Worm (Caenorhabditis elegans) whole organism, L4 larva: ENCODE results near the gene cwf-19L2.

Experiments used
- F26F4.8 ChIP-seq: fragments of 200-800 bp; sonication (Bioruptor generic); conservative IDR thresholded peaks from 2 replicates; pipeline ENCODE4 v1.3.6; 2022; ENCODE audit warnings: missing genetic modification characterization, missing compliant biosample characterization
- F37D6.2 ChIP-seq: sonication (generic microtip); optimal IDR thresholded peaks from 2 replicates; lab custom pipeline; 2016; ENCODE audit warnings: mild to moderate bottlenecking, missing genetic modification characterization, missing compliant biosample characterization
- F44E2.7 ChIP-seq: fragments of 200-800 bp; sonication (Bioruptor generic); IDR thresholded peaks from 2 replicates; pipeline ENCODE4 v2.1.2; 2022; ENCODE audit warnings: missing genetic modification characterization, missing compliant biosample characterization
- F49E8.2 ChIP-seq: sonication (generic microtip); optimal IDR thresholded peaks from 2 replicates; lab custom pipeline; 2016; ENCODE audit warnings: missing compliant biosample characterization, mild to moderate bottlenecking, missing genetic modification characterization, borderline replicate concordance
- R02D3.7 ChIP-seq: fragments of 150-350 bp; sonication (generic microtip); optimal IDR thresholded peaks from 3 replicates; lab custom pipeline; 2014; ENCODE audit warnings: missing biosample characterization, missing genetic modification characterization
- Y105C5A.15 ChIP-seq: fragments of 200-800 bp; sonication (Bioruptor generic); IDR thresholded peaks from 2 replicates; pipeline ENCODE4 v1.3.6; 2022; ENCODE audit warnings: missing genetic modification characterization, missing compliant biosample characterization
- Y48G9A.11 ChIP-seq: fragments of 200-800 bp; sonication (Bioruptor generic); IDR thresholded peaks from 2 replicates; pipeline ENCODE4 v1.3.6; 2022; ENCODE audit warnings: missing genetic modification reagents, missing genetic modification characterization, missing compliant biosample characterization
- Y75B8A.6 ChIP-seq: fragments of 200-800 bp; sonication (Bioruptor generic); IDR thresholded peaks from 2 replicates; pipeline ENCODE4 v1.3.6; 2022; ENCODE audit warnings: missing genetic modification reagents, missing genetic modification characterization, missing compliant biosample characterization
- ZK546.5 ChIP-seq, 2 experiments: sonication (generic microtip); optimal IDR thresholded peaks; 2 replicates each; lab custom pipeline; 2017; ENCODE audit warnings: missing biosample characterization in 2 of 2, missing genetic modification characterization in 2 of 2
- ama-1 ChIP-seq: fragments of 150-350 bp; optimal IDR thresholded peaks from 2 replicates; lab custom pipeline; 2014; ENCODE audit warnings: inconsistent platforms, mixed read lengths
- arid-1 ChIP-seq: fragments of 200-800 bp; sonication (Bioruptor generic); conservative IDR thresholded peaks from 2 replicates; pipeline ENCODE4 v1.3.6; 2022; ENCODE audit warnings: missing genetic modification reagents, missing genetic modification characterization, missing compliant biosample characterization
- ceh-20 ChIP-seq: fragments of 200-800 bp; sonication (Bioruptor generic); IDR thresholded peaks from 2 replicates; pipeline ENCODE4 v1.3.6; 2022; ENCODE audit warnings: missing genetic modification reagents, missing genetic modification characterization, missing compliant biosample characterization
- ceh-62 ChIP-seq: sonication (generic microtip); optimal IDR thresholded peaks from 2 replicates; lab custom pipeline; 2017; ENCODE audit warnings: missing biosample characterization, missing genetic modification characterization
- ceh-82 ChIP-seq: sonication (generic microtip); optimal IDR thresholded peaks from 2 replicates; lab custom pipeline; 2017; ENCODE audit warnings: missing biosample characterization, missing genetic modification characterization
- ces-1 ChIP-seq: fragments of 150-350 bp; sonication (generic microtip); optimal IDR thresholded peaks from 4 replicates; lab custom pipeline; 2014; ENCODE audit warnings: missing biosample characterization, missing genetic modification reagents, missing genetic modification characterization
- daf-12 ChIP-seq: fragments of 150-350 bp; optimal IDR thresholded peaks from 2 replicates; lab custom pipeline; 2014; ENCODE audit warnings: missing biosample characterization, missing genetic modification reagents, missing genetic modification characterization
- daf-16 ChIP-seq, 3 experiments: sonication (generic microtip); optimal IDR thresholded peaks; 2 replicates each; lab custom pipeline; 2016 to 2017; ENCODE audit warnings: missing genetic modification characterization in 3 of 3, missing genetic modification reagents in 3 of 3, mild to moderate bottlenecking in 2 of 3, missing compliant biosample characterization in 2 of 3, missing biosample characterization in 1 of 3, moderate library complexity in 1 of 3
- daf-19 ChIP-seq: fragments of 200-800 bp; sonication (Bioruptor generic); conservative IDR thresholded peaks from 2 replicates; pipeline ENCODE4 v1.3.6; 2022; ENCODE audit warnings: missing genetic modification characterization, missing compliant biosample characterization
- dmd-8 ChIP-seq: fragments of 200-800 bp; sonication (Bioruptor generic); IDR thresholded peaks from 2 replicates; pipeline ENCODE4 v1.3.6; 2022; ENCODE audit warnings: missing genetic modification characterization, missing compliant biosample characterization
- dpl-1 ChIP-seq: fragments of 150-350 bp; optimal IDR thresholded peaks from 2 replicates; lab custom pipeline; 2014; ENCODE audit warnings: missing biosample characterization, missing genetic modification reagents, missing genetic modification characterization
- duxl-1 ChIP-seq: sonication (generic microtip); optimal IDR thresholded peaks from 2 replicates; lab custom pipeline; 2016; ENCODE audit warnings: mild to moderate bottlenecking, missing genetic modification characterization, moderate library complexity, missing compliant biosample characterization; ENCODE audit not compliant: poor library complexity
- dve-1 ChIP-seq: sonication (generic microtip); optimal IDR thresholded peaks from 2 replicates; lab custom pipeline; 2017; ENCODE audit warnings: antibody characterized with exemption, mild to moderate bottlenecking, missing genetic modification characterization, missing compliant biosample characterization; ENCODE audit not compliant: insufficient read depth
- lim-7 ChIP-seq: fragments of 200-800 bp; sonication (Bioruptor generic); IDR thresholded peaks from 2 replicates; pipeline ENCODE4 v1.3.6; 2022; ENCODE audit warnings: missing genetic modification characterization, missing compliant biosample characterization
- lin-1 ChIP-seq: fragments of 200-800 bp; sonication (Bioruptor generic); IDR thresholded peaks from 2 replicates; pipeline ENCODE4 v1.3.6; 2022; ENCODE audit warnings: missing genetic modification reagents, missing genetic modification characterization, missing compliant biosample characterization
- lin-13 ChIP-seq: fragments of 150-350 bp; optimal IDR thresholded peaks from 2 replicates; lab custom pipeline; 2014; ENCODE audit warnings: missing biosample characterization, missing genetic modification reagents, missing genetic modification characterization
- lin-29 ChIP-seq: fragments of 200-800 bp; sonication (Bioruptor generic); IDR thresholded peaks from 2 replicates; pipeline ENCODE4 v1.3.6; 2022; ENCODE audit warnings: missing genetic modification reagents, missing genetic modification characterization, missing compliant biosample characterization
- lin-39 ChIP-seq: fragments of 150-350 bp; optimal IDR thresholded peaks from 2 replicates; lab custom pipeline; 2014; ENCODE audit warnings: missing biosample characterization, missing genetic modification reagents, missing genetic modification characterization
- lir-3 ChIP-seq: sonication (generic microtip); optimal IDR thresholded peaks from 2 replicates; lab custom pipeline; 2016; ENCODE audit warnings: mild to moderate bottlenecking, missing genetic modification characterization, missing compliant biosample characterization
- mdl-1 ChIP-seq, 2 experiments: fragments of 150-350 bp in 1 of 2; sonication (generic microtip) in 1 of 2; optimal IDR thresholded peaks; 2 replicates each; lab custom pipeline; 2014 to 2017; ENCODE audit warnings: missing biosample characterization in 2 of 2, missing genetic modification characterization in 2 of 2
- mep-1 ChIP-seq: fragments of 150-350 bp; sonication (generic microtip); optimal IDR thresholded peaks from 3 replicates; lab custom pipeline; 2014; ENCODE audit warnings: missing biosample characterization, missing genetic modification characterization
- mes-2 ChIP-seq: sonication (generic microtip); optimal IDR thresholded peaks from 2 replicates; lab custom pipeline; 2016; ENCODE audit warnings: missing genotype, mild to moderate bottlenecking, missing genetic modification characterization, missing compliant biosample characterization; ENCODE audit not compliant: poor library complexity, severe bottlenecking
- nhr-102 ChIP-seq: sonication (generic microtip); optimal IDR thresholded peaks from 2 replicates; lab custom pipeline; 2016; ENCODE audit warnings: mild to moderate bottlenecking, missing genetic modification characterization, moderate library complexity, missing compliant biosample characterization
- nhr-11 ChIP-seq: fragments of 150-350 bp; optimal IDR thresholded peaks from 2 replicates; lab custom pipeline; 2014; ENCODE audit warnings: missing biosample characterization, missing genetic modification characterization
- nhr-28 ChIP-seq: fragments of 150-350 bp; optimal IDR thresholded peaks from 2 replicates; lab custom pipeline; 2014; ENCODE audit warnings: missing biosample characterization, missing genetic modification characterization
- nhr-42 ChIP-seq: fragments of 200-800 bp; sonication (Bioruptor generic); IDR thresholded peaks from 2 replicates; pipeline ENCODE4 v1.3.6; 2022; ENCODE audit warnings: missing genetic modification characterization, missing compliant biosample characterization
- nhr-6 ChIP-seq: fragments of 150-350 bp; optimal IDR thresholded peaks from 2 replicates; lab custom pipeline; 2014; ENCODE audit warnings: missing biosample characterization, missing genetic modification characterization
- pha-4 ChIP-seq, 2 experiments: fragments of 150-350 bp in 1 of 2; fragments of 200-800 bp in 1 of 2; sonication (Bioruptor generic) in 1 of 2; IDR thresholded peaks in 1 of 2; optimal IDR thresholded peaks in 1 of 2; 2 replicates each; pipeline versions ENCODE4 v1.3.6 to Lab custom; 2014 to 2022; ENCODE audit warnings: missing genetic modification characterization in 2 of 2, missing genetic modification reagents in 2 of 2, missing biosample characterization in 1 of 2, missing compliant biosample characterization in 1 of 2
- pqm-1 ChIP-seq: sonication (generic microtip); optimal IDR thresholded peaks from 2 replicates; lab custom pipeline; 2017; ENCODE audit warnings: missing biosample characterization, missing genetic modification characterization
- saeg-2 ChIP-seq: fragments of 200-800 bp; sonication (Bioruptor generic); IDR thresholded peaks from 2 replicates; pipeline ENCODE4 v1.3.6; 2022; ENCODE audit warnings: missing genetic modification reagents, missing genetic modification characterization, missing compliant biosample characterization
- snpc-1.2 ChIP-seq: fragments of 200-800 bp; sonication (Bioruptor generic); IDR thresholded peaks from 2 replicates; pipeline ENCODE4 v1.3.6; 2022; ENCODE audit warnings: missing genetic modification reagents, missing genetic modification characterization, missing compliant biosample characterization
- snpc-4 ChIP-seq: fragments of 150-350 bp; optimal IDR thresholded peaks from 2 replicates; lab custom pipeline; 2014; ENCODE audit warnings: missing biosample characterization, missing genetic modification characterization
- unc-130 ChIP-seq: sonication (generic microtip); optimal IDR thresholded peaks from 2 replicates; lab custom pipeline; 2016; ENCODE audit warnings: missing genetic modification reagents, missing genetic modification characterization, missing compliant biosample characterization
- unc-62 ChIP-seq, 3 experiments: fragments of 150-350 bp in 1 of 3; sonication (generic microtip); optimal IDR thresholded peaks in 2 of 3; peaks in 1 of 3; 1 replicate in 1 of 3; 2 replicates in 2 of 3; lab custom pipeline; 2014 to 2017; ENCODE audit warnings: missing biosample characterization in 3 of 3, missing genetic modification characterization in 3 of 3, missing genetic modification reagents in 3 of 3, missing genotype in 1 of 3
- zag-1 ChIP-seq: fragments of 150-350 bp; optimal IDR thresholded peaks from 2 replicates; lab custom pipeline; 2014; ENCODE audit warnings: missing biosample characterization, missing genetic modification characterization
- zip-11 ChIP-seq: fragments of 200-800 bp; sonication (Bioruptor generic); IDR thresholded peaks from 2 replicates; pipeline ENCODE4 v1.3.6; 2022; ENCODE audit warnings: missing genetic modification characterization, missing compliant biosample characterization
- ztf-7 ChIP-seq: fragments of 150-350 bp; optimal IDR thresholded peaks from 2 replicates; lab custom pipeline; 2014; ENCODE audit warnings: missing biosample characterization, missing genetic modification characterization

The cwf-19L2 gene

DNA sequence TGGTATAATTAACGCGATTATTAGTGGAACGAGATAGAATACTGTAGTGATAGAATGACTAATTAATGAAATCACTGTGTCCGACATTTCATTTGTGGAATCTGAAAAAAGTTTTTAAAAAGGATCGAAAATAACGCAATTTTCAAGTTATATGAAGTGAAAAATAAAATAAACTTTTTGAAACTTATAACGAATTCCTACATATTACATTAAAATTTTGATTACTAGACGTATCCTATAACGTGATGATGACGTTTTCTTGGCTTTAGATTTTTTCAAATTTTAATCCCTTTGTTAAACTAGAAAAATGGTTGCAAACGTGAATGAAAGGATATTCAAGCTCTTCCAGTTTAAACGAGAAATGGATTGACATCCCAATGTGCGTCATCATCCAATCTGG lies 3.0 kb upstream of the cwf-19L2 start, which contains the start of gene algn-11:
algn-11 (minus strand) TSS at position 101 of the 400 bp plus-strand sequence.
- no peak for TF ChIP-seq lir-3 (tag; lab: Kevin White, UChicago)
- TF ChIP-seq daf-12 (tag; lab: Kevin White, UChicago) = no peak
- TF ChIP-seq ceh-20 = no peak
- no peak for TF ChIP-seq unc-130 (GFP tag; lab: Kevin White, UChicago)

DNA sequence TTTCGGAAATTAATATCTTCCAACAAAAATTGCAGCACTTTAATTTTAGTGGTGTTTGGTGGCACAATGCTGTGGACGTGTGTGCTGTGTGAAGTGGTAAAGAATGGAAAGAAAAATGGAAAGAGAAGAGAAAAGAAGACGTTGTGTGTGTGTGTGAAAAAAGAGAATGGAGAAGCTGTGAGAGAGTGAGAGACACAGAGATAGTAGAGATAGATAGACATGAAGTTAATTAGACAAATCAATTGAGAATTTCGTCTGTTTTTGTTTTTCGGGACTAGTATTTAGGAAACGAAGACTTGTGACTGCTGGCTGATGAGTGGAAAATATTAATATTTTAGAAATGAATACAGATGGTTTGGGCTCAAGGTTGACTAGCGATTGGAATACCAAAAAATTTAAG lies 2.2 kb upstream of the cwf-19L2 start:
- no peak for TF ChIP-seq lim-7
- no peak for TF ChIP-seq zip-11 (GFP tag; lab: Robert Waterston, UW)
- no peak for TF ChIP-seq lin-29 (GFP tag; lab: Robert Waterston, UW)
- TF ChIP-seq dve-1 (tag; lab: Kevin White, UChicago) = no peak
- peak in 1 of 2 experiments; percentile 52 for TF ChIP-seq unc-62 (GFP tag; optimal IDR thresholded peaks at IDR 0.05 in 1 of 2; lab: Kevin White, UChicago)
- TF ChIP-seq unc-62 (tag; optimal IDR thresholded peaks at IDR 0.05; lab: Kevin White, UChicago) = no peak
- TF ChIP-seq R02D3.7 (tag; lab: Kevin White, UChicago) = no peak
- TF ChIP-seq, all 104 proteins: peak for 1

DNA sequence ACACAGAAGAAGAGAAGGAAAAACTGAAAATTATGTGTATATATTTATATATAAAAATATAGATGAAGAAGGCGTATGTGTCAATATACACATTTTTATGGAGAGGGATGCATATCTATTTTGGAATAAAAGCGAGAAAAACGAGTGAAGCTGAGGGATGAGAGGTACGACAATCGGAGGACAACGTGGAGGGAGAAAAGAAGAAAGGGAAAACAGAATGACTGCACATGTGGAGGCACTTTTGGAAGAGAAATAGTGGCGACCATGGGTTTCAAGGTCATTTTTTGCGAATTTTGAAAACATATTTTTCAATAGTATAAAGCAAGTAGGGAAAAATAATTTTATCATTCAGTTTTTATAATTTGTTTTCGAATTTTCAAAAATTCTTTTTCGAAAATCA lies 865 bp upstream of the cwf-19L2 start:
- TF ChIP-seq ztf-7 = no peak
- TF ChIP-seq lin-39 (tag; lab: Kevin White, UChicago) = no peak
- peak; percentile 8 for TF ChIP-seq mes-2
- no peak for TF ChIP-seq pqm-1 (tag; lab: Kevin White, UChicago)
- no peak for TF ChIP-seq daf-19 (GFP tag; lab: Robert Waterston, UW)
- TF ChIP-seq mdl-1 (tag; optimal IDR thresholded peaks at IDR 0.05; lab: Kevin White, UChicago) = peak in 1 of 2 experiments; percentile 75
- TF ChIP-seq duxl-1 = no peak
- no peak for TF ChIP-seq daf-16 (GFP tag; optimal IDR thresholded peaks at IDR 0.05; lab: Kevin White, UChicago)
- no peak for TF ChIP-seq daf-16 (tag; optimal IDR thresholded peaks at IDR 0.05; lab: Kevin White, UChicago)
- TF ChIP-seq dpl-1 = no peak
- no peak for TF ChIP-seq ceh-20
- no peak for TF ChIP-seq nhr-6
- TF ChIP-seq nhr-11 (tag; lab: Kevin White, UChicago) = no peak
- no peak for TF ChIP-seq snpc-4
- TF ChIP-seq F44E2.7 (GFP tag; lab: Robert Waterston, UW) = no peak
- TF ChIP-seq lir-3 (tag; lab: Kevin White, UChicago) = no peak
- no peak for TF ChIP-seq snpc-1.2 (GFP tag; lab: Robert Waterston, UW)
- TF ChIP-seq arid-1 (GFP tag; lab: Robert Waterston, UW) = no peak
- no peak for TF ChIP-seq saeg-2
- TF ChIP-seq F37D6.2 (tag; lab: Kevin White, UChicago) = no peak
- TF ChIP-seq dmd-8 (GFP tag; lab: Robert Waterston, UW) = no peak
- TF ChIP-seq F49E8.2 (tag; lab: Kevin White, UChicago) = no peak
- no peak for TF ChIP-seq nhr-102 (tag; lab: Kevin White, UChicago)
- no peak for TF ChIP-seq ceh-82 (tag; lab: Kevin White, UChicago)
- TF ChIP-seq Y48G9A.11 (GFP tag; lab: Robert Waterston, UW) = no peak
- no peak for TF ChIP-seq ama-1 (lab: Kevin White, UChicago)
- no peak for TF ChIP-seq lim-7
- TF ChIP-seq mep-1 (tag; lab: Kevin White, UChicago) = peak; percentile 31
- TF ChIP-seq lin-1 (GFP tag; lab: Robert Waterston, UW) = no peak
- TF ChIP-seq pha-4 (GFP tag; IDR thresholded peaks at IDR 0.05; lab: Robert Waterston, UW) = no peak
- TF ChIP-seq pha-4 (tag; optimal IDR thresholded peaks at IDR 0.05; lab: Kevin White, UChicago) = no peak
- no peak for TF ChIP-seq zag-1 (tag; lab: Kevin White, UChicago)
- TF ChIP-seq lin-13 (GFP tag; lab: Kevin White, UChicago) = no peak
- TF ChIP-seq dve-1 (tag; lab: Kevin White, UChicago) = no peak
- no peak for TF ChIP-seq nhr-42 (GFP tag; lab: Robert Waterston, UW)
- TF ChIP-seq unc-130 (GFP tag; lab: Kevin White, UChicago) = no peak
- TF ChIP-seq ces-1 = no peak
- no peak for TF ChIP-seq Y75B8A.6 (GFP tag; lab: Robert Waterston, UW)
- TF ChIP-seq ZK546.5 (tag; optimal IDR thresholded peaks at IDR 0.05; lab: Kevin White, UChicago) = no peak
- peak; percentile 38 for TF ChIP-seq nhr-28 (tag; lab: Kevin White, UChicago)
- TF ChIP-seq Y105C5A.15 (GFP tag; lab: Robert Waterston, UW) = no peak
- TF ChIP-seq F26F4.8 (GFP tag; lab: Robert Waterston, UW) = no peak
- TF ChIP-seq ceh-62 (tag; lab: Kevin White, UChicago) = no peak
